Worm (Caenorhabditis elegans) whole organism, early embryonic: ENCODE results near the gene srx-80.

ENCODE experiments used
- ama-1 ChIP-seq: fragments of 150-350 bp; optimal IDR thresholded peaks from 2 replicates; lab custom pipeline; 2014
- ceh-36 ChIP-seq: sonication (generic microtip); optimal IDR thresholded peaks from 2 replicates; lab custom pipeline; 2016; ENCODE audit warnings: missing genetic modification characterization, inconsistent platforms, missing compliant biosample characterization
- ets-7 ChIP-seq: sonication (generic microtip); optimal IDR thresholded peaks from 2 replicates; lab custom pipeline; 2016; ENCODE audit warnings: missing genotype, missing genetic modification characterization, missing compliant biosample characterization
- flt-1 ChIP-seq: fragments of 200-800 bp; sonication (Bioruptor generic); IDR thresholded peaks from 2 replicates; pipeline ENCODE4 v1.3.6; 2022; ENCODE audit warnings: missing genetic modification characterization, missing compliant biosample characterization
- scrt-1 ChIP-seq: fragments of 200-800 bp; sonication (Bioruptor generic); IDR thresholded peaks from 2 replicates; pipeline ENCODE4 v1.3.6; 2022; ENCODE audit warnings: missing genetic modification characterization, missing compliant biosample characterization
- tbx-11 ChIP-seq: fragments of 200-800 bp; sonication (Bioruptor generic); IDR thresholded peaks from 2 replicates; pipeline ENCODE4 v1.3.6; 2022; ENCODE audit warnings: missing genetic modification characterization, missing compliant biosample characterization
- tbx-37 ChIP-seq: fragments of 200-800 bp; sonication (Bioruptor generic); conservative IDR thresholded peaks from 2 replicates; pipeline ENCODE4 v1.3.6; 2022; ENCODE audit warnings: missing genetic modification reagents, missing genetic modification characterization, missing compliant biosample characterization

DNA sequence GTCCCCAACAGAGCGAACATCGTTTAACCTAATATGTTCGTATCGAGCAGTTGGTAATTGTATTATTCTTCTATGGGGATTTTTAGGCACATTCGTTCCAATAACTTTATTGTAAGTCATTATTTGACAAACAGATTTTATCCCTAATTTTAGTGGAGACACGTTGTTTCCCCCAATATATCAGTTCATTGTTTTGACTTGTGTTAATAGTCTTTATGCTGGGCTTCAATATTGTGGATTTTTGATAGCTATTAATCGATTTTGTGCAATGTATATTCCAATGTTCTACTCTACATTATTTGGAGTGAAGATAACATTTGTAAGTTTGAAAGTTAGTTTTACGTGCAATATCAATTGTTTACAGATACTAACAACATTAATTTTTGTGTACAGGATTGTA is 361 bp downstream of the srx-80 start:
- TF ChIP-seq ama-1 (lab: Kevin White, UChicago), result no peak
- no peak for TF ChIP-seq ceh-36 (tag; lab: Kevin White, UChicago)
- no peak for TF ChIP-seq scrt-1 (GFP tag; lab: Robert Waterston, UW)
- no peak for TF ChIP-seq tbx-37 (GFP tag; lab: Robert Waterston, UW)
- no peak for TF ChIP-seq tbx-11
- no peak for TF ChIP-seq flt-1 (GFP tag; lab: Robert Waterston, UW)
- no peak for TF ChIP-seq ets-7 (tag; lab: Kevin White, UChicago)
